Worm (Caenorhabditis elegans): ENCODE data around the gene F58E2.4.

F58E2.4 gene

ce11 chrIV:3501981-3502736 is 39.0 kb downstream of the F58E2.4 start:
- no peak for TF ChIP-seq nhr-76 (tag; optimal IDR thresholded peaks at IDR 0.05)
- TF ChIP-seq sem-2 (GFP tag; optimal IDR thresholded peaks at IDR 0.05), result no peak
- no peak for TF ChIP-seq drap-1 (GFP tag; optimal IDR thresholded peaks at IDR 0.05)
- TF ChIP-seq zip-8 (tag; optimal IDR thresholded peaks at IDR 0.05), result peak; percentile 98
- TF ChIP-seq M03D4.4 (tag; optimal IDR thresholded peaks at IDR 0.05), result no peak
- TF ChIP-seq pha-4 (tag; optimal IDR thresholded peaks at IDR 0.05), result no peak
- TF ChIP-seq ceh-83 (GFP tag; optimal IDR thresholded peaks at IDR 0.05), result no peak

ce11 chrIV:3504144-3504543 is 41.0 kb downstream of the F58E2.4 start, which contains the start of gene srz-83:
Gene srz-83, plus strand, starts transcription at chrIV:3504444.
- TF ChIP-seq ceh-83 (GFP tag; optimal IDR thresholded peaks at IDR 0.05) (no peak), ceh-39 (tag; optimal IDR thresholded peaks at IDR 0.05) (no peak), sptf-1 (tag; optimal IDR thresholded peaks at IDR 0.05) (no peak), lin-32 (GFP tag; optimal IDR thresholded peaks at IDR 0.05) (no peak), nhr-237 (tag; optimal IDR thresholded peaks at IDR 0.05) (no peak), nhr-76 (tag; optimal IDR thresholded peaks at IDR 0.05) (no peak), elt-3 (tag; optimal IDR thresholded peaks at IDR 0.05) (no peak), lsy-2 (tag; optimal IDR thresholded peaks at IDR 0.05) (no peak), blmp-1 (tag; optimal IDR thresholded peaks at IDR 0.05) (no peak), ztf-11 (tag; optimal IDR thresholded peaks at IDR 0.05) (no peak), nhr-28 (tag; optimal IDR thresholded peaks at IDR 0.05) (no peak), snpc-4 (tag; optimal IDR thresholded peaks at IDR 0.05) (no peak), flh-1 (GFP tag; optimal IDR thresholded peaks at IDR 0.05) (no peak), ham-2 (GFP tag; optimal IDR thresholded peaks at IDR 0.05) (no peak), ces-1 (GFP tag; optimal IDR thresholded peaks at IDR 0.05) (no peak)

ce11 chrIV:3505940-3506339 is 42.8 kb downstream of the F58E2.4 start:
- TF ChIP-seq ceh-83 (GFP tag; optimal IDR thresholded peaks at IDR 0.05) (no peak), M03D4.4 (tag; optimal IDR thresholded peaks at IDR 0.05) (no peak), nhr-28 (tag; optimal IDR thresholded peaks at IDR 0.05) (no peak), lin-13 (tag; optimal IDR thresholded peaks at IDR 0.05) (no peak), mab-5 (tag; optimal IDR thresholded peaks at IDR 0.05) (no peak), nhr-237 (tag; optimal IDR thresholded peaks at IDR 0.05) (no peak), zip-8 (tag; optimal IDR thresholded peaks at IDR 0.05) (no peak), snpc-4 (tag; optimal IDR thresholded peaks at IDR 0.05) (no peak), lsy-2 (tag; optimal IDR thresholded peaks at IDR 0.05) (no peak), ces-1 (GFP tag; optimal IDR thresholded peaks at IDR 0.05) (no peak), ceh-43 (GFP tag; optimal IDR thresholded peaks at IDR 0.05) (no peak)

DNA sequence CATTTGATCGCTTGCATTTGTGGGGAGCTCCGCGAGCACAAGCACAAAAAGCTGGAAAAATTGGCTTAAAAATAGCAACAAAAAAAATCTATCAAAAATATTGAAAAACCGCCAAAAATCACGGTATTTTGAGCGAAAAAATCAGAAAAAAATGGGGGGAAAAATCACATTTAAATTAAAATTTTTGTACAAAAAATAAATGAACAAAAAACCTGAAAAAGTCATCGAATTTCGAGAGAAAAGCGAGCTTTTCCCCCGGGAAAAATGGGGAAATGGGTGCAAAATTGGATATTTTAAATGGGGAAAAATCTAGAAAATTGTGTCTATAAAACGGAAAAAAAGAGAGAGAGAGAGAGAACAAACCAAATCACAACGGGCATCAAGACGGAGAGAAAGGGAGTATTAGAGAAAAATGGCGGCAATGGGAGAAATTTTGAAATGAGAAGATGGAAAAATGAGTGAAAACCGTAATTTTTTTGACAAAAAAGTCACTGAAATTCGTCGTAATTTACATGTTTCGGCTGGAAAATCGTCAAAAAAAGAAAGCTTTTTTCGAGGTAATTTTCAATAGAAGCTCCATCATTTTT is 46.4 kb downstream of the F58E2.4 start, which contains the start of gene ced-10:
Gene ced-10 (minus strand): TSS at position 51 of the 587 bp plus-strand sequence.
- TF ChIP-seq tbx-8 (GFP tag; optimal IDR thresholded peaks at IDR 0.05), result no peak
- no peak for TF ChIP-seq hlh-1 (tag; optimal IDR thresholded peaks at IDR 0.05)
- TF ChIP-seq elt-1 (tag; optimal IDR thresholded peaks at IDR 0.05; ENCODE audit: borderline replicate concordance, insufficient read depth), result no peak
- TF ChIP-seq ham-2 (GFP tag; optimal IDR thresholded peaks at IDR 0.05), result no peak
- no peak for TF ChIP-seq mls-2 (tag; optimal IDR thresholded peaks at IDR 0.05)

DNA sequence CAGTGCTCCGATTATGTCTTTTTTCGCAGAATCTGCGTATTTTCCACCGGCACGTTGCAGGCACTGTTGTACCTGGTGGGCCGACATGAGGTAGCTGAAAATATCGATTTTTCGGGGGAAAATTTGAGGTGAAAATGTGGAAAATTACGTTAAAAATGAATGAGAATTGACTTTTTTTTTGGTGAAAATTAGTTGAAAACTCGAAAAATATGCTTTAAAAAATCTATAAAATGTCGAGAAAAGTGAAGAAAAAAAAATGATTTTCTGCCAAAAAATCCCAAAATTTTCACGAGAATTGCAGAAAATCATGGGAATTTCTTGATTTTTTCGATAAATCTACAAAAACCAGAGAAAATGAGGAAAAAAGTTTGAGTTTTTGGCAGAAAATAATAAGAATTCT is 51.3 kb downstream of the F58E2.4 start, which contains the start of gene tsg-101:
Gene tsg-101 (minus strand): TSS at position 101 of the 400 bp plus-strand sequence.
- no peak for TF ChIP-seq snpc-4 (tag; optimal IDR thresholded peaks at IDR 0.05)
- TF ChIP-seq ham-2 (GFP tag; optimal IDR thresholded peaks at IDR 0.05), result no peak
- no peak for TF ChIP-seq nhr-12 (tag; optimal IDR thresholded peaks at IDR 0.05)
- TF ChIP-seq zip-8 (tag; optimal IDR thresholded peaks at IDR 0.05), result no peak
- no peak for TF ChIP-seq tbx-8 (GFP tag; optimal IDR thresholded peaks at IDR 0.05)

Measured in whole organism, mixed stage, embryonic.